Worm (Caenorhabditis elegans) whole organism, L1 larva: Measurements from ENCODE around the gene Y59A8B.26.
"Not testable (repeated sequence)": the region's sequence is repeated elsewhere in the genome, so short reads cannot be mapped to it uniquely, and the experiment has no call there.

Experiments used
- C34B4.2 ChIP-seq: sonication (generic microtip); optimal IDR thresholded peaks from 2 replicates; lab custom pipeline; 2017; ENCODE audit warnings: mild to moderate bottlenecking, missing genetic modification characterization, missing compliant biosample characterization
- Y116A8C.19 ChIP-seq: sonication (generic microtip); optimal IDR thresholded peaks from 2 replicates; lab custom pipeline; 2016; ENCODE audit warnings: missing compliant biosample characterization, missing genetic modification characterization, borderline replicate concordance
- aha-1 ChIP-seq: fragments of 150-350 bp; optimal IDR thresholded peaks from 2 replicates; lab custom pipeline; 2014; ENCODE audit warnings: missing biosample characterization, missing genetic modification characterization
- ama-1 ChIP-seq: fragments of 150-350 bp; optimal IDR thresholded peaks from 2 replicates; lab custom pipeline; 2014
- blmp-1 ChIP-seq: fragments of 150-350 bp; optimal IDR thresholded peaks from 2 replicates; lab custom pipeline; 2014; ENCODE audit warnings: missing biosample characterization, missing genetic modification characterization
- ceh-82 ChIP-seq, 3 experiments: fragments of 150-350 bp in 1 of 3; sonication (generic microtip) in 2 of 3; optimal IDR thresholded peaks; 2 replicates each; lab custom pipeline; 2014 to 2017; ENCODE audit warnings: missing biosample characterization in 3 of 3, missing genetic modification characterization in 3 of 3
- dpl-1 ChIP-seq, 3 experiments: fragments of 150-350 bp in 2 of 3; sonication (generic microtip) in 1 of 3; optimal IDR thresholded peaks; 2 replicates each; lab custom pipeline; 2014 to 2017; ENCODE audit warnings: missing biosample characterization in 3 of 3, missing genetic modification characterization in 3 of 3, missing genetic modification reagents in 3 of 3
- dsc-1 ChIP-seq: sonication (generic microtip); optimal IDR thresholded peaks from 2 replicates; lab custom pipeline; 2016; ENCODE audit warnings: mild to moderate bottlenecking, missing genetic modification characterization, missing compliant biosample characterization
- efl-1 ChIP-seq, 4 experiments: fragments of 150-350 bp; optimal IDR thresholded peaks in 3 of 4; peaks in 1 of 4; 1 replicate in 1 of 4; 2 replicates in 3 of 4; lab custom pipeline; 2014; ENCODE audit warnings: missing biosample characterization in 2 of 4, missing genetic modification characterization in 2 of 4, missing genetic modification reagents in 2 of 4
- fkh-8 ChIP-seq: sonication (generic microtip); optimal IDR thresholded peaks from 2 replicates; lab custom pipeline; 2016; ENCODE audit warnings: mild to moderate bottlenecking, missing genetic modification characterization, missing compliant biosample characterization
- grh-1 ChIP-seq: fragments of 200-800 bp; sonication (Bioruptor generic); IDR thresholded peaks from 2 replicates; pipeline ENCODE4 v1.3.6; 2022; ENCODE audit warnings: missing genetic modification reagents, missing genetic modification characterization, missing compliant biosample characterization
- hlh-17 ChIP-seq: fragments of 200-800 bp; sonication (Bioruptor generic); optimal IDR thresholded peaks from 2 replicates; lab custom pipeline; 2018; ENCODE audit warnings: missing genetic modification characterization, mild to moderate bottlenecking, missing compliant biosample characterization, moderate library complexity, borderline replicate concordance
- hpl-2 ChIP-seq: fragments of 150-350 bp; optimal IDR thresholded peaks from 2 replicates; lab custom pipeline; 2014; ENCODE audit warnings: missing biosample characterization, missing genetic modification reagents, missing genetic modification characterization
- irx-1 ChIP-seq: sonication (generic microtip); optimal IDR thresholded peaks from 2 replicates; lab custom pipeline; 2016; ENCODE audit warnings: missing genetic modification characterization, missing compliant biosample characterization
- isw-1 ChIP-seq: fragments of 200-800 bp; sonication (Bioruptor generic); IDR thresholded peaks from 2 replicates; pipeline ENCODE4 v1.3.6; 2022; ENCODE audit warnings: missing genetic modification characterization, missing compliant biosample characterization
- jun-1 ChIP-seq: fragments of 150-350 bp; optimal IDR thresholded peaks from 2 replicates; lab custom pipeline; 2014; ENCODE audit warnings: missing biosample characterization, missing genetic modification reagents, missing genetic modification characterization
- lin-14 ChIP-seq: fragments of 200-800 bp; sonication (Bioruptor generic); optimal IDR thresholded peaks from 2 replicates; lab custom pipeline; 2018; ENCODE audit warnings: mild to moderate bottlenecking, missing genetic modification characterization, moderate library complexity, missing compliant biosample characterization
- lin-15B ChIP-seq: fragments of 150-350 bp; sonication (generic microtip); optimal IDR thresholded peaks from 3 replicates; lab custom pipeline; 2014; ENCODE audit warnings: missing biosample characterization, missing genetic modification characterization
- lin-35 ChIP-seq, 2 experiments: fragments of 150-350 bp; optimal IDR thresholded peaks; 2 replicates each; lab custom pipeline; 2014; ENCODE audit warnings: missing biosample characterization in 2 of 2, missing genetic modification characterization in 2 of 2, missing genetic modification reagents in 2 of 2
- lin-39 ChIP-seq: fragments of 150-350 bp; optimal IDR thresholded peaks from 2 replicates; lab custom pipeline; 2014; ENCODE audit warnings: missing biosample characterization, missing genetic modification reagents, missing genetic modification characterization
- lir-3 ChIP-seq: sonication (generic microtip); optimal IDR thresholded peaks from 2 replicates; lab custom pipeline; 2016; ENCODE audit warnings: mild to moderate bottlenecking, missing genetic modification characterization, moderate library complexity, missing compliant biosample characterization; ENCODE audit not compliant: poor library complexity
- lsy-2 ChIP-seq, 2 experiments: fragments of 150-350 bp; optimal IDR thresholded peaks; 2 replicates each; lab custom pipeline; 2014; ENCODE audit warnings: missing biosample characterization in 2 of 2, missing genetic modification characterization in 2 of 2
- mdl-1 ChIP-seq, 2 experiments: fragments of 150-350 bp; optimal IDR thresholded peaks; 2 replicates each; lab custom pipeline; 2014 to 2017; ENCODE audit warnings: missing biosample characterization in 2 of 2, missing genetic modification characterization in 2 of 2, inconsistent platforms in 1 of 2
- mep-1 ChIP-seq: fragments of 150-350 bp; optimal IDR thresholded peaks from 2 replicates; lab custom pipeline; 2014; ENCODE audit warnings: missing biosample characterization, missing genetic modification characterization
- nhr-11 ChIP-seq: fragments of 150-350 bp; optimal IDR thresholded peaks from 2 replicates; lab custom pipeline; 2014; ENCODE audit warnings: missing biosample characterization, missing genetic modification characterization
- nhr-20 ChIP-seq: sonication (generic microtip); optimal IDR thresholded peaks from 2 replicates; lab custom pipeline; 2016; ENCODE audit warnings: mild to moderate bottlenecking, missing genetic modification characterization, missing compliant biosample characterization
- nhr-77 ChIP-seq: fragments of 150-350 bp; optimal IDR thresholded peaks from 2 replicates; lab custom pipeline; 2014; ENCODE audit warnings: missing biosample characterization, missing genetic modification characterization
- nhr-84 ChIP-seq: sonication (generic microtip); optimal IDR thresholded peaks from 2 replicates; lab custom pipeline; 2017; ENCODE audit warnings: missing biosample characterization, missing genetic modification characterization
- nhr-90 ChIP-seq: sonication (generic microtip); optimal IDR thresholded peaks from 2 replicates; lab custom pipeline; 2016; ENCODE audit warnings: mild to moderate bottlenecking, missing genetic modification characterization, missing compliant biosample characterization; ENCODE audit not compliant: poor library complexity
- skn-1 ChIP-seq: fragments of 150-350 bp; optimal IDR thresholded peaks from 2 replicates; lab custom pipeline; 2014; ENCODE audit warnings: missing biosample characterization, missing genetic modification characterization
- swsn-7 ChIP-seq: sonication (generic microtip); optimal IDR thresholded peaks from 2 replicates; lab custom pipeline; 2016; ENCODE audit warnings: missing genetic modification characterization, missing compliant biosample characterization
- unc-98 ChIP-seq: fragments of 200-800 bp; sonication (Bioruptor generic); IDR thresholded peaks from 2 replicates; pipeline ENCODE4 v1.3.6; 2022; ENCODE audit warnings: missing genetic modification characterization, missing compliant biosample characterization
- zip-4 ChIP-seq: fragments of 200-800 bp; sonication (Bioruptor generic); optimal IDR thresholded peaks from 2 replicates; lab custom pipeline; 2018; ENCODE audit warnings: mild to moderate bottlenecking, missing genetic modification characterization, moderate library complexity, missing compliant biosample characterization
- ztf-4 ChIP-seq: fragments of 150-350 bp; optimal IDR thresholded peaks from 2 replicates; lab custom pipeline; 2014; ENCODE audit warnings: missing biosample characterization, missing genetic modification characterization

Gene Y59A8B.26

DNA sequence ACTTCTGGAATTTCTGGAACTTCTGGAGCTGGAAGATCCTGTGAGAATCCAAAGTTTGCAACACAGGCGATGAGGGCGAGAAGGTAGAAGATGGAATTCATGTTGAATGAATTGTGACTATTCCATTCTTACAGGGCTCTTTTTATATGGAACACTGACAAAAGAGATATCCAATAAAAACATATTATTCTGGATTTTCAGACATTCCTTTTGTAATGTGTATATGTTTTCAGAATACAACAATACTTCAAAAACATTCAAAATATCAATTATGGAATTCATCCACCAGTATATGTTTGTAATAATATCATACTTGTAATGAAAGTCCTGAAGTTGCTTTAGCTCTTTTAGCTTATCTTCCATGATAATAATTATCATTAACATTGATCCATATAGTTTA lies at the start of gene Y59A8B.26:
Gene Y59A8B.26 (minus strand): TSS at position 101 of the 400 bp plus-strand sequence.
- not testable (repeated sequence) for TF ChIP-seq nhr-84 (tag; lab: Kevin White, UChicago); ceh-82 (tag; optimal IDR thresholded peaks at IDR 0.05; lab: Kevin White, UChicago); mep-1 (tag; lab: Kevin White, UChicago)

- TF ChIP-seq nhr-77 (tag; lab: Kevin White, UChicago); nhr-11 (tag; lab: Kevin White, UChicago); C34B4.2: not testable (repeated sequence)
- TF ChIP-seq, all 84 proteins: peak for 0; not testable (repeated sequence) for 84
Measured at ce11 chrV:18055297-18056019, 44.8 kb upstream of the Y59A8B.26 start, which contains the start of the genes Y59A8B.25 and ebp-3. Gene Y59A8B.25 (minus strand): TSS chrV:18055397. Gene ebp-3 (plus strand): TSS chrV:18055969.

DNA sequence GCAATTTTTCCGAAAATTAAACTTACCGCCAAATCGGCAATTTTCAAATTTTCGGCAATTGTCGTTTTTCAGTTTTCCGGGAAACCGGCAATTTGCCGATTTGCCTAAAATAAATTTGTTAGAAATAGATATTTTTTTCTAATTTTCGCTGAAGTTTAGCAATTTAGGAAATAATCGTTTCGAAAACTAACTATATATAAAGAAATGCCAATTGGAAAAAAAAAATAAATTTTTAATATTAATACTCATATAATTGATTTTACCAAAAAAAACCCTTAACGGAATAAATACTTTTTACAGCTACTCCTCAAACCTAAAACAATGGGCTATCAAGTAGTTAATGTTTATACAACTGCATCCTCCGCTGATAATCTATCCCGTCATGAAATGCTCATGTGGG lies 32.6 kb upstream of the Y59A8B.26 start, which contains the start of gene ebp-1:
Gene ebp-1 (plus strand): TSS at position 301 of the 400 bp plus-strand sequence.
- TF ChIP-seq nhr-11 (tag; lab: Kevin White, UChicago) (no peak), nhr-84 (tag; lab: Kevin White, UChicago) (no peak), zip-4 (GFP tag; lab: Kevin White, UChicago) (no peak), isw-1 (GFP tag; lab: Robert Waterston, UW) (no peak)
- TF ChIP-seq, all 84 proteins: peak for 0

- TF ChIP-seq dsc-1 (peak; percentile 48), nhr-11 (tag; lab: Kevin White, UChicago) (no peak)
Measured at ce11 chrV:18022179-18022578, 11.5 kb upstream of the Y59A8B.26 start, which contains the start of gene prp-6. Gene prp-6 (plus strand): TSS chrV:18022479.

- TF ChIP-seq Y116A8C.19 (tag; lab: Kevin White, UChicago) (no peak), lir-3 (tag; lab: Kevin White, UChicago) (no peak), mep-1 (tag; lab: Kevin White, UChicago) (peak; percentile 25), lin-14 (GFP tag; lab: Kevin White, UChicago) (no peak), ceh-82 (tag; optimal IDR thresholded peaks at IDR 0.05; lab: Kevin White, UChicago) (peak in 1 of 3 experiments; percentile 7), fkh-8 (tag; lab: Kevin White, UChicago) (no peak), lin-35 (GFP tag; optimal IDR thresholded peaks at IDR 0.05; lab: Kevin White, UChicago) (peak; percentile 14 to 44), lsy-2 (tag; optimal IDR thresholded peaks at IDR 0.05; lab: Kevin White, UChicago) (peak in 1 of 2 experiments; percentile 28), blmp-1 (tag; lab: Kevin White, UChicago) (peak; percentile 89), efl-1 (optimal IDR thresholded peaks at IDR 0.05; lab: Kevin White, UChicago) (peak in 1 of 2 experiments; percentile 24), efl-1 (GFP tag; optimal IDR thresholded peaks at IDR 0.05 in 1 of 2; lab: Kevin White, UChicago) (peak; percentile 31 to 91), jun-1 (no peak), skn-1 (no peak), dpl-1 (GFP tag; optimal IDR thresholded peaks at IDR 0.05; lab: Kevin White, UChicago) (peak in 1 of 3 experiments; percentile 50)
Measured at ce11 chrV:18021464-18021863, 10.8 kb upstream of the Y59A8B.26 start.

ce11 chrV:18017226-18017625 lies 6.6 kb upstream of the Y59A8B.26 start, which contains the start of gene srh-134:
Gene srh-134 (minus strand): TSS chrV:18017326.
- no peak for TF ChIP-seq swsn-7
- no peak for TF ChIP-seq mdl-1 (tag; optimal IDR thresholded peaks at IDR 0.05; lab: Kevin White, UChicago)
- TF ChIP-seq nhr-20: no peak
- no peak for TF ChIP-seq aha-1 (tag; lab: Kevin White, UChicago)
- TF ChIP-seq unc-98: no peak
- no peak for TF ChIP-seq ama-1 (lab: Kevin White, UChicago)
- TF ChIP-seq nhr-90 (tag; lab: Kevin White, UChicago): no peak
- TF ChIP-seq grh-1 (GFP tag; lab: Robert Waterston, UW): no peak
- no peak for TF ChIP-seq hpl-2 (GFP tag; lab: Kevin White, UChicago)
- TF ChIP-seq lin-39 (tag; lab: Kevin White, UChicago): no peak
- TF ChIP-seq hlh-17 (GFP tag; lab: Kevin White, UChicago): no peak
- no peak for TF ChIP-seq ztf-4 (tag; lab: Kevin White, UChicago)
- no peak for TF ChIP-seq lin-15B (tag; lab: Kevin White, UChicago)
- TF ChIP-seq Y116A8C.19 (tag; lab: Kevin White, UChicago): no peak
- no peak for TF ChIP-seq lin-14 (GFP tag; lab: Kevin White, UChicago)
- no peak for TF ChIP-seq irx-1
